Fruit fly (Drosophila melanogaster): Measurements from ENCODE around the gene CG14322.

Gene CG14322

dm6 chr3R:17655040-17655439, 7.6 kb downstream of the CG14322 start (continued):
- TF ChIP-seq CG15479 (GFP tag; optimal IDR thresholded peaks at IDR 0.05) (peak; percentile 7), CG10959 (GFP tag; IDR thresholded peaks at IDR 0.05) (no peak), repo (GFP tag; optimal IDR thresholded peaks at IDR 0.05) (no peak), chif (GFP tag; optimal IDR thresholded peaks at IDR 0.05) (no peak), ac (GFP tag; optimal IDR thresholded peaks at IDR 0.05) (peak; percentile 60), dati (GFP tag; IDR thresholded peaks at IDR 0.05) (no peak), fu2 (GFP tag; optimal IDR thresholded peaks at IDR 0.05) (no peak), ci (GFP tag; IDR thresholded peaks at IDR 0.05) (peak; percentile 89), CG12391 (tag; optimal IDR thresholded peaks at IDR 0.05) (peak; percentile 30), Sox100B (GFP tag; optimal IDR thresholded peaks at IDR 0.05) (peak; percentile 30), CG7786 (GFP tag; optimal IDR thresholded peaks at IDR 0.05) (no peak), Atf-2 (GFP tag; optimal IDR thresholded peaks at IDR 0.05) (no peak), pros (GFP tag; optimal IDR thresholded peaks at IDR 0.05) (no peak), CTCF (GFP tag; optimal IDR thresholded peaks at IDR 0.05) (no peak), CkIIα-i1 (GFP tag; IDR thresholded peaks at IDR 0.05) (no peak), CG9932 (GFP tag; IDR thresholded peaks at IDR 0.05) (no peak), CG9437 (GFP tag; optimal IDR thresholded peaks at IDR 0.05) (peak; percentile 1), rib (GFP tag; IDR thresholded peaks at IDR 0.05) (no peak), abd-A (tag; optimal IDR thresholded peaks at IDR 0.05) (no peak), exex (tag; optimal IDR thresholded peaks at IDR 0.05) (no peak), mld (GFP tag; IDR thresholded peaks at IDR 0.05; ENCODE audit: partially characterized antibody) (no peak), CG11247 (GFP tag; IDR thresholded peaks at IDR 0.05) (no peak), gce (GFP tag; IDR thresholded peaks at IDR 0.05) (no peak), CG12942 (GFP tag; optimal IDR thresholded peaks at IDR 0.05) (no peak), onecut (GFP tag; IDR thresholded peaks at IDR 0.05) (peak; percentile 44), lilli (GFP tag; optimal IDR thresholded peaks at IDR 0.05) (no peak), BtbVII (GFP tag; optimal IDR thresholded peaks at IDR 0.05) (no peak), CG14667 (GFP tag; IDR thresholded peaks at IDR 0.05) (no peak), Abd-B (GFP tag; optimal IDR thresholded peaks at IDR 0.05) (no peak), CoRest (tag; optimal IDR thresholded peaks at IDR 0.05) (peak; percentile 33), ems (GFP tag; optimal IDR thresholded peaks at IDR 0.05) (no peak), fru (optimal IDR thresholded peaks at IDR 0.05) (no peak), jumu (GFP tag; optimal IDR thresholded peaks at IDR 0.05) (no peak), CG17829 (tag; optimal IDR thresholded peaks at IDR 0.05) (no peak), Dll (GFP tag; IDR thresholded peaks at IDR 0.05; ENCODE audit: partially characterized antibody) (no peak), CG18262 (tag; optimal IDR thresholded peaks at IDR 0.05) (peak; percentile 5), BEAF-32 (GFP tag; optimal IDR thresholded peaks at IDR 0.05) (no peak), Mrtf (GFP tag; IDR thresholded peaks at IDR 0.05) (no peak), fd102C (GFP tag; optimal IDR thresholded peaks at IDR 0.05) (peak; percentile 82), CG9797 (GFP tag; optimal IDR thresholded peaks at IDR 0.05) (no peak), stc (GFP tag; IDR thresholded peaks at IDR 0.05) (no peak), gsb (GFP tag; IDR thresholded peaks at IDR 0.05) (no peak), fd3F (GFP tag; optimal IDR thresholded peaks at IDR 0.05) (no peak), CG18764 (GFP tag; optimal IDR thresholded peaks at IDR 0.05) (no peak), NC2β (GFP tag; optimal IDR thresholded peaks at IDR 0.05) (no peak), pho (GFP tag; optimal IDR thresholded peaks at IDR 0.05) (no peak), tx (GFP tag; optimal IDR thresholded peaks at IDR 0.05) (no peak), CG10565 (GFP tag; optimal IDR thresholded peaks at IDR 0.05) (no peak), CG11695 (GFP tag; IDR thresholded peaks at IDR 0.05) (no peak), unc-4 (GFP tag; IDR thresholded peaks at IDR 0.05; ENCODE audit: partially characterized antibody) (no peak), CG17568 (GFP tag; optimal IDR thresholded peaks at IDR 0.05) (peak; percentile 67), trem (tag; optimal IDR thresholded peaks at IDR 0.05) (no peak), CG7556 (GFP tag; optimal IDR thresholded peaks at IDR 0.05) (no peak)
